Fruit fly (Drosophila melanogaster) S2 (cell line): ENCODE results near the gene P58IPK.

Experiments used
- CG8478 ChIP-seq: fragments of >200 bp; optimal IDR thresholded peaks from 2 replicates; lab custom pipeline; 2018
- CTCF ChIP-seq, 2 experiments: fragments of >200 bp; optimal IDR thresholded peaks; 2 replicates each; lab custom pipeline; 2018

DNA sequence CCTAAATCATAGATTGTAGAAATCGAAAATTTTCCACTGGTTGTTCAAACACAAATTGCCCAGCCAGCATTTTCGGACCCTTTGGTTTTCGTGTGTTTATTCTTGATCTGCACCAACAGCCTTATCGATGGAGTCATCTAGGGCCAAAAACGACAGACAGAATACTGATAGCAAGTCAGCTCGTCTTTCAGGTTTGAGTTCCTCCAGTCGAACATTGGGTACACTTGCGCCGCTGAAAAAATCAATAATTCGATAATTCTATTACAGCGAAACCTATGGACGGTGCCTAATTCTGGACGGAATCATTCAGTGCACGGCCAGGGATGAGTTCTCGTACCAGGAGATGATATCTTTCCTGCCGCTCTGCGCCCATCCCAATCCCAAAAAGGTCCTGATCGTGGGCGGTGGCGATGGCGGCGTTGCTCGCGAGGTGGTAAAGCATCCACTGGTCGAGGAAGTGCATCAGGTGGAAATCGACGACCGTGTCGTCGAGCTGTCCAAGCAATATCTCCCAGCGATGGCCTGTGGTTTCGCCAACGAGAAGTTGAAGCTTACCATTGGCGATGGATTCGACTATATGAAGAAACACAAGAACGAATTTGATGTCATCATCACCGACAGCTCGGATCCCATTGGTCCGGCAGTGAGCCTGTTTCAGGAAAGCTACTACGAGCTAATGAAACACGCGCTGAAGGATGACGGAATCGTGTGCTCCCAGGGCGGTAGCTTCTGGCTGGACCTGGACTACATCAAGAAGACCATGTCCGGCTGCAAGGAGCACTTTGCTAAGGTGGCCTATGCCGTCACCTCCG, 45.6 kb downstream of the P58IPK start:
- TF ChIP-seq CG8478 (no peak), CTCF (optimal IDR thresholded peaks at IDR 0.05; lab: Kevin White, UChicago) (no peak)
